Worm (Caenorhabditis elegans) whole organism, mixed stage, embryonic: Measurements from ENCODE around the gene srz-79.

Source experiments
- ceh-39 ChIP-seq: fragments of 150-350 bp; optimal IDR thresholded peaks from 2 replicates; lab custom pipeline; 2014; ENCODE audit warnings: missing biosample characterization, missing genetic modification characterization
- drap-1 ChIP-seq: fragments of 200-800 bp; sonication (Bioruptor generic); optimal IDR thresholded peaks from 3 replicates; lab custom pipeline; 2018; ENCODE audit warnings: mild to moderate bottlenecking, missing genetic modification characterization, missing compliant biosample characterization
- hlh-1 ChIP-seq: fragments of 150-350 bp; optimal IDR thresholded peaks from 2 replicates; lab custom pipeline; 2014; ENCODE audit warnings: missing biosample characterization, missing genetic modification reagents, missing genetic modification characterization
- nhr-28 ChIP-seq: fragments of 150-350 bp; optimal IDR thresholded peaks from 2 replicates; lab custom pipeline; 2014; ENCODE audit warnings: missing biosample characterization, missing genetic modification characterization
- snpc-4 ChIP-seq: fragments of 150-350 bp; optimal IDR thresholded peaks from 2 replicates; lab custom pipeline; 2014; ENCODE audit warnings: missing biosample characterization, missing genetic modification characterization
- unc-39 ChIP-seq: fragments of 150-350 bp; optimal IDR thresholded peaks from 2 replicates; lab custom pipeline; 2014; ENCODE audit warnings: missing biosample characterization, missing genetic modification characterization
- ztf-11 ChIP-seq: fragments of 150-350 bp; optimal IDR thresholded peaks from 2 replicates; lab custom pipeline; 2014; ENCODE audit warnings: missing biosample characterization, missing genetic modification characterization

ce11 chrIV:3453346-3453745 is 40.1 kb upstream of the srz-79 start, which contains the start of gene srz-23:
- TF ChIP-seq nhr-28 (tag; lab: Kevin White, UChicago) (no peak), unc-39 (tag; lab: Kevin White, UChicago) (no peak), drap-1 (GFP tag; lab: Kevin White, UChicago) (no peak), ztf-11 (tag; lab: Kevin White, UChicago) (no peak), hlh-1 (tag; lab: Kevin White, UChicago) (no peak), snpc-4 (tag; lab: Kevin White, UChicago) (no peak), ceh-39 (tag; lab: Kevin White, UChicago) (no peak)
